Worm (Caenorhabditis elegans) whole organism, mixed stage, embryonic: Measurements from ENCODE around the gene F28A12.10.

Source experiments
- M03D4.4 ChIP-seq: sonication (generic microtip); optimal IDR thresholded peaks from 2 replicates; lab custom pipeline; 2017; ENCODE audit warnings: mild to moderate bottlenecking, missing genetic modification characterization, missing compliant biosample characterization
- bed-3 ChIP-seq: fragments of 200-800 bp; sonication (Bioruptor generic); optimal IDR thresholded peaks from 3 replicates; lab custom pipeline; 2018; ENCODE audit warnings: mild to moderate bottlenecking, missing genetic modification characterization, moderate library complexity, missing compliant biosample characterization
- blmp-1 ChIP-seq: fragments of 150-350 bp; optimal IDR thresholded peaks from 2 replicates; lab custom pipeline; 2014; ENCODE audit warnings: missing biosample characterization, missing genetic modification characterization
- ceh-39 ChIP-seq: fragments of 150-350 bp; optimal IDR thresholded peaks from 2 replicates; lab custom pipeline; 2014; ENCODE audit warnings: missing biosample characterization, missing genetic modification characterization
- ceh-43 ChIP-seq: fragments of 200-800 bp; sonication (Bioruptor generic); optimal IDR thresholded peaks from 2 replicates; lab custom pipeline; 2018; ENCODE audit warnings: mild to moderate bottlenecking, missing genetic modification characterization, moderate library complexity, missing compliant biosample characterization
- ceh-83 ChIP-seq: fragments of 200-800 bp; sonication (Bioruptor generic); optimal IDR thresholded peaks from 2 replicates; lab custom pipeline; 2018; ENCODE audit warnings: mild to moderate bottlenecking, missing genetic modification characterization, missing compliant biosample characterization
- ces-1 ChIP-seq: fragments of 150-350 bp; optimal IDR thresholded peaks from 2 replicates; lab custom pipeline; 2014; ENCODE audit warnings: missing biosample characterization, missing genetic modification reagents, missing genetic modification characterization
- cnd-1 ChIP-seq: fragments of 200-800 bp; sonication (Bioruptor generic); optimal IDR thresholded peaks from 2 replicates; lab custom pipeline; 2018; ENCODE audit warnings: mild to moderate bottlenecking, missing genetic modification characterization, missing compliant biosample characterization
- drap-1 ChIP-seq: fragments of 200-800 bp; sonication (Bioruptor generic); optimal IDR thresholded peaks from 3 replicates; lab custom pipeline; 2018; ENCODE audit warnings: mild to moderate bottlenecking, missing genetic modification characterization, missing compliant biosample characterization
- elt-1 ChIP-seq: sonication (generic microtip); optimal IDR thresholded peaks from 2 replicates; lab custom pipeline; 2017; ENCODE audit warnings: missing genetic modification characterization, mild to moderate bottlenecking, missing compliant biosample characterization, antibody characterized with exemption, moderate library complexity, borderline replicate concordance; ENCODE audit not compliant: insufficient read depth
- elt-3 ChIP-seq: fragments of 150-350 bp; optimal IDR thresholded peaks from 2 replicates; lab custom pipeline; 2014; ENCODE audit warnings: missing biosample characterization, missing genetic modification characterization
- flh-1 ChIP-seq: fragments of 200-800 bp; sonication (Bioruptor generic); optimal IDR thresholded peaks from 2 replicates; lab custom pipeline; 2018; ENCODE audit warnings: mild to moderate bottlenecking, missing genetic modification characterization, moderate library complexity, missing compliant biosample characterization
- ham-2 ChIP-seq: fragments of 200-800 bp; sonication (Bioruptor generic); optimal IDR thresholded peaks from 2 replicates; lab custom pipeline; 2018; ENCODE audit warnings: mild to moderate bottlenecking, missing genetic modification characterization, missing compliant biosample characterization
- hlh-1 ChIP-seq: fragments of 150-350 bp; optimal IDR thresholded peaks from 2 replicates; lab custom pipeline; 2014; ENCODE audit warnings: missing biosample characterization, missing genetic modification reagents, missing genetic modification characterization
- lin-13 ChIP-seq: fragments of 150-350 bp; optimal IDR thresholded peaks from 2 replicates; lab custom pipeline; 2014; ENCODE audit warnings: missing biosample characterization, missing genetic modification characterization
- lin-32 ChIP-seq: fragments of 200-800 bp; sonication (Bioruptor generic); optimal IDR thresholded peaks from 2 replicates; lab custom pipeline; 2018; ENCODE audit warnings: mild to moderate bottlenecking, missing genetic modification characterization, missing compliant biosample characterization
- lsy-2 ChIP-seq: fragments of 150-350 bp; optimal IDR thresholded peaks from 2 replicates; lab custom pipeline; 2014; ENCODE audit warnings: missing biosample characterization, missing genetic modification characterization
- mab-5 ChIP-seq: fragments of 150-350 bp; optimal IDR thresholded peaks from 2 replicates; lab custom pipeline; 2014; ENCODE audit warnings: missing biosample characterization, missing genetic modification characterization
- mep-1 ChIP-seq: fragments of 150-350 bp; optimal IDR thresholded peaks from 2 replicates; lab custom pipeline; 2017; ENCODE audit warnings: missing biosample characterization, missing genetic modification reagents, missing genetic modification characterization, inconsistent platforms
- mls-2 ChIP-seq: sonication (generic microtip); optimal IDR thresholded peaks from 2 replicates; lab custom pipeline; 2016; ENCODE audit warnings: mild to moderate bottlenecking, missing genetic modification characterization, moderate library complexity, missing compliant biosample characterization
- nhr-12 ChIP-seq: fragments of 150-350 bp; optimal IDR thresholded peaks from 2 replicates; lab custom pipeline; 2014; ENCODE audit warnings: missing biosample characterization, missing genetic modification characterization
- nhr-2 ChIP-seq: fragments of 150-350 bp; optimal IDR thresholded peaks from 2 replicates; lab custom pipeline; 2014; ENCODE audit warnings: missing biosample characterization, missing genetic modification characterization
- nhr-237 ChIP-seq: fragments of 150-350 bp; optimal IDR thresholded peaks from 2 replicates; lab custom pipeline; 2014; ENCODE audit warnings: missing biosample characterization, missing genetic modification characterization
- nhr-28 ChIP-seq: fragments of 150-350 bp; optimal IDR thresholded peaks from 2 replicates; lab custom pipeline; 2014; ENCODE audit warnings: missing biosample characterization, missing genetic modification characterization
- nhr-76 ChIP-seq: sonication (generic microtip); optimal IDR thresholded peaks from 2 replicates; lab custom pipeline; 2017; ENCODE audit warnings: missing biosample characterization, missing genetic modification characterization
- pha-4 ChIP-seq: fragments of 150-350 bp; optimal IDR thresholded peaks from 2 replicates; lab custom pipeline; 2018; ENCODE audit warnings: missing biosample characterization, missing genetic modification reagents, missing genetic modification characterization
- sem-2 ChIP-seq: fragments of 200-800 bp; sonication (Bioruptor generic); optimal IDR thresholded peaks from 2 replicates; lab custom pipeline; 2018; ENCODE audit warnings: mild to moderate bottlenecking, missing genetic modification characterization, missing compliant biosample characterization
- snpc-4 ChIP-seq: fragments of 150-350 bp; optimal IDR thresholded peaks from 2 replicates; lab custom pipeline; 2014; ENCODE audit warnings: missing biosample characterization, missing genetic modification characterization
- sptf-1 ChIP-seq: sonication (generic microtip); optimal IDR thresholded peaks from 2 replicates; lab custom pipeline; 2017; ENCODE audit warnings: mild to moderate bottlenecking, missing genetic modification characterization, moderate library complexity, missing compliant biosample characterization
- tbx-8 ChIP-seq: fragments of 200-800 bp; sonication (Bioruptor generic); optimal IDR thresholded peaks from 2 replicates; lab custom pipeline; 2018; ENCODE audit warnings: mild to moderate bottlenecking, missing genetic modification characterization, moderate library complexity, missing compliant biosample characterization
- unc-120 ChIP-seq: sonication (generic microtip); optimal IDR thresholded peaks from 2 replicates; lab custom pipeline; 2017; ENCODE audit warnings: missing genetic modification characterization, missing compliant biosample characterization; ENCODE audit not compliant: poor library complexity, severe bottlenecking
- unc-39 ChIP-seq: fragments of 150-350 bp; optimal IDR thresholded peaks from 2 replicates; lab custom pipeline; 2014; ENCODE audit warnings: missing biosample characterization, missing genetic modification characterization
- unc-62 ChIP-seq: fragments of 150-350 bp; optimal IDR thresholded peaks from 2 replicates; lab custom pipeline; 2014; ENCODE audit warnings: missing biosample characterization, missing genetic modification reagents, missing genetic modification characterization
- zip-8 ChIP-seq: fragments of 150-350 bp; optimal IDR thresholded peaks from 2 replicates; lab custom pipeline; 2014; ENCODE audit warnings: missing biosample characterization, missing genetic modification characterization
- ztf-11 ChIP-seq: fragments of 150-350 bp; optimal IDR thresholded peaks from 2 replicates; lab custom pipeline; 2014; ENCODE audit warnings: missing biosample characterization, missing genetic modification characterization

The F28A12.10 gene

ce11 chrV:8631277-8631765, 6.2 kb downstream of the F28A12.10 start, which contains the start of gene atg-18:
Gene atg-18 (minus strand): TSS chrV:8631327.
- TF ChIP-seq lin-13 (tag; lab: Kevin White, UChicago) (peak; percentile 50), lsy-2 (tag; lab: Kevin White, UChicago) (peak; percentile 39), elt-1 (tag; lab: Kevin White, UChicago) (no peak), mep-1 (tag; lab: Kevin White, UChicago) (peak; percentile 45), nhr-237 (tag; lab: Kevin White, UChicago) (peak; percentile 11), M03D4.4 (tag; lab: Kevin White, UChicago) (no peak), mab-5 (tag; lab: Kevin White, UChicago) (peak; percentile 52), ceh-83 (peak; percentile 75), tbx-8 (GFP tag; lab: Kevin White, UChicago) (no peak), blmp-1 (peak; percentile 41), nhr-12 (no peak), bed-3 (GFP tag; lab: Kevin White, UChicago) (peak; percentile 22), cnd-1 (tag; lab: Kevin White, UChicago) (peak; percentile 53), ztf-11 (peak; percentile 10), ces-1 (GFP tag; lab: Kevin White, UChicago) (no peak), nhr-28 (tag; lab: Kevin White, UChicago) (no peak), flh-1 (GFP tag; lab: Kevin White, UChicago) (no peak), sem-2 (GFP tag; lab: Kevin White, UChicago) (no peak), zip-8 (no peak), ceh-43 (GFP tag; lab: Kevin White, UChicago) (peak; percentile 67), unc-62 (peak; percentile 18), lin-32 (peak; percentile 18), pha-4 (peak; percentile 36), snpc-4 (tag; lab: Kevin White, UChicago) (no peak), drap-1 (GFP tag; lab: Kevin White, UChicago) (peak; percentile 62), ceh-39 (tag; lab: Kevin White, UChicago) (peak; percentile 12), unc-39 (tag; lab: Kevin White, UChicago) (no peak), ham-2 (GFP tag; lab: Kevin White, UChicago) (peak; percentile 18), elt-3 (tag; lab: Kevin White, UChicago) (no peak), nhr-2 (tag; lab: Kevin White, UChicago) (peak; percentile 11), mls-2 (tag; lab: Kevin White, UChicago) (no peak), nhr-76 (tag; lab: Kevin White, UChicago) (no peak), unc-120 (peak; percentile 33), hlh-1 (tag; lab: Kevin White, UChicago) (peak; percentile 86), sptf-1 (tag; lab: Kevin White, UChicago) (no peak)
- TF ChIP-seq, all 35 proteins: peak for 20

- no peak for TF ChIP-seq nhr-28 (tag; lab: Kevin White, UChicago)
- TF ChIP-seq M03D4.4 (tag; lab: Kevin White, UChicago) = no peak
- no peak for TF ChIP-seq nhr-2 (tag; lab: Kevin White, UChicago)
- TF ChIP-seq elt-3 (tag; lab: Kevin White, UChicago) = no peak
- TF ChIP-seq ztf-11 = no peak
- TF ChIP-seq nhr-237 (tag; lab: Kevin White, UChicago) = no peak
- TF ChIP-seq ceh-39 (tag; lab: Kevin White, UChicago) = no peak
- no peak for TF ChIP-seq lin-13 (tag; lab: Kevin White, UChicago)
- TF ChIP-seq unc-39 (tag; lab: Kevin White, UChicago) = no peak
- no peak for TF ChIP-seq mep-1 (tag; lab: Kevin White, UChicago)
- no peak for TF ChIP-seq lin-32
- no peak for TF ChIP-seq ceh-43 (GFP tag; lab: Kevin White, UChicago)
- no peak for TF ChIP-seq mls-2 (tag; lab: Kevin White, UChicago)
- TF ChIP-seq cnd-1 (tag; lab: Kevin White, UChicago) = no peak
- no peak for TF ChIP-seq bed-3 (GFP tag; lab: Kevin White, UChicago)
- TF ChIP-seq elt-1 (tag; lab: Kevin White, UChicago) = no peak
- TF ChIP-seq, all 35 proteins: peak for 0
Measured at ce11 chrV:8629029-8629428, 8.5 kb downstream of the F28A12.10 start, which contains the start of gene F41E6.12. Gene F41E6.12 (minus strand): TSS chrV:8629129.

- TF ChIP-seq drap-1 (GFP tag; lab: Kevin White, UChicago) = no peak
- TF ChIP-seq tbx-8 (GFP tag; lab: Kevin White, UChicago) = no peak
- TF ChIP-seq pha-4 = no peak
- no peak for TF ChIP-seq ceh-43 (GFP tag; lab: Kevin White, UChicago)
- no peak for TF ChIP-seq lin-13 (tag; lab: Kevin White, UChicago)
- TF ChIP-seq, all 35 proteins: peak for 0
Measured at ce11 chrV:8627580-8627979, 10.0 kb downstream of the F28A12.10 start.
